Worm (Caenorhabditis elegans) whole organism, mixed stage, embryonic: ENCODE results near the gene Y71H2AM.12.

ENCODE experiments used
- elt-3 ChIP-seq: fragments of 150-350 bp; optimal IDR thresholded peaks from 2 replicates; lab custom pipeline; 2014; ENCODE audit warnings: missing biosample characterization, missing genetic modification characterization
- flh-1 ChIP-seq: fragments of 200-800 bp; sonication (Bioruptor generic); optimal IDR thresholded peaks from 2 replicates; lab custom pipeline; 2018; ENCODE audit warnings: mild to moderate bottlenecking, missing genetic modification characterization, moderate library complexity, missing compliant biosample characterization
- mab-5 ChIP-seq: fragments of 150-350 bp; optimal IDR thresholded peaks from 2 replicates; lab custom pipeline; 2014; ENCODE audit warnings: missing biosample characterization, missing genetic modification characterization
- nhr-76 ChIP-seq: sonication (generic microtip); optimal IDR thresholded peaks from 2 replicates; lab custom pipeline; 2017; ENCODE audit warnings: missing biosample characterization, missing genetic modification characterization
- pha-4 ChIP-seq: fragments of 150-350 bp; optimal IDR thresholded peaks from 2 replicates; lab custom pipeline; 2018; ENCODE audit warnings: missing biosample characterization, missing genetic modification reagents, missing genetic modification characterization
- sem-2 ChIP-seq: fragments of 200-800 bp; sonication (Bioruptor generic); optimal IDR thresholded peaks from 2 replicates; lab custom pipeline; 2018; ENCODE audit warnings: mild to moderate bottlenecking, missing genetic modification characterization, missing compliant biosample characterization
- unc-39 ChIP-seq: fragments of 150-350 bp; optimal IDR thresholded peaks from 2 replicates; lab custom pipeline; 2014; ENCODE audit warnings: missing biosample characterization, missing genetic modification characterization
- unc-62 ChIP-seq: fragments of 150-350 bp; optimal IDR thresholded peaks from 2 replicates; lab custom pipeline; 2014; ENCODE audit warnings: missing biosample characterization, missing genetic modification reagents, missing genetic modification characterization

- TF ChIP-seq elt-3: no peak
- TF ChIP-seq flh-1: no peak
- TF ChIP-seq unc-62: no peak
- no peak for TF ChIP-seq mab-5
- TF ChIP-seq sem-2 (GFP tag; lab: Kevin White, UChicago): no peak
- no peak for TF ChIP-seq unc-39 (tag; lab: Kevin White, UChicago)
- TF ChIP-seq nhr-76: no peak
- no peak for TF ChIP-seq pha-4 (tag; lab: Kevin White, UChicago)
These were observed 47.2 kb downstream of the Y71H2AM.12 start for ce11 chrIII:2686663-2687062.
